Fruit fly (Drosophila melanogaster) whole organism, adult: ENCODE results near the gene CG31988.

Experiments used
- CG12768 ChIP-seq: fragments of 200-800 bp; sonication (Bioruptor generic); optimal IDR thresholded peaks from 2 replicates; lab custom pipeline; 2017; ENCODE audit warnings: missing biosample characterization, missing genetic modification characterization, mild to moderate bottlenecking, moderate library complexity, missing genetic modification reagents
- CG5204 ChIP-seq: fragments of 200-800 bp; sonication (Bioruptor generic); optimal IDR thresholded peaks from 2 replicates; lab custom pipeline; 2016; ENCODE audit warnings: missing biosample characterization, missing genetic modification characterization

dm6 chr2L:21163311-21163842 lies 39.2 kb downstream of the CG31988 start, which contains the start of gene Noc2:
- TF ChIP-seq CG12768 (GFP tag; lab: Kevin White, UChicago) = peak; percentile 58
- no peak for TF ChIP-seq CG5204
